Worm (Caenorhabditis elegans) whole organism, L1 larva: Measurements from ENCODE around the gene ZC412.5.
A peak's percentile ranks its signal among the peaks of the same experiment; 100 is the strongest.

ENCODE experiments used
- C16A3.4 ChIP-seq: fragments of 150-350 bp; optimal IDR thresholded peaks from 2 replicates; lab custom pipeline; 2014; ENCODE audit warnings: missing biosample characterization, missing genetic modification characterization
- C34B4.2 ChIP-seq: sonication (generic microtip); optimal IDR thresholded peaks from 2 replicates; lab custom pipeline; 2017; ENCODE audit warnings: mild to moderate bottlenecking, missing genetic modification characterization, missing compliant biosample characterization
- aha-1 ChIP-seq: fragments of 150-350 bp; optimal IDR thresholded peaks from 2 replicates; lab custom pipeline; 2014; ENCODE audit warnings: missing biosample characterization, missing genetic modification characterization
- alr-1 ChIP-seq: fragments of 200-800 bp; sonication (Bioruptor generic); optimal IDR thresholded peaks from 2 replicates; lab custom pipeline; 2018; ENCODE audit warnings: borderline replicate concordance, mild to moderate bottlenecking, missing genetic modification characterization, missing compliant biosample characterization
- ama-1 ChIP-seq: fragments of 150-350 bp; optimal IDR thresholded peaks from 2 replicates; lab custom pipeline; 2014
- ceh-63 ChIP-seq: fragments of 200-800 bp; sonication (Bioruptor generic); optimal IDR thresholded peaks from 2 replicates; lab custom pipeline; 2018; ENCODE audit warnings: mild to moderate bottlenecking, missing genetic modification characterization, missing compliant biosample characterization
- ceh-8 ChIP-seq: fragments of 200-800 bp; sonication (Bioruptor generic); optimal IDR thresholded peaks from 2 replicates; lab custom pipeline; 2018; ENCODE audit warnings: mild to moderate bottlenecking, missing genetic modification characterization, moderate library complexity, missing compliant biosample characterization
- ceh-88 ChIP-seq: fragments of 200-800 bp; sonication (Bioruptor generic); IDR thresholded peaks from 2 replicates; pipeline ENCODE4 v1.3.6; 2022; ENCODE audit warnings: missing genetic modification characterization, missing compliant biosample characterization
- ceh-90 ChIP-seq: sonication (generic microtip); optimal IDR thresholded peaks from 2 replicates; lab custom pipeline; 2016; ENCODE audit warnings: missing genetic modification characterization, missing compliant biosample characterization
- dsc-1 ChIP-seq: sonication (generic microtip); optimal IDR thresholded peaks from 2 replicates; lab custom pipeline; 2016; ENCODE audit warnings: mild to moderate bottlenecking, missing genetic modification characterization, missing compliant biosample characterization
- efl-3 ChIP-seq: fragments of 200-800 bp; sonication (Bioruptor generic); optimal IDR thresholded peaks from 2 replicates; lab custom pipeline; 2018; ENCODE audit warnings: mild to moderate bottlenecking, missing genetic modification characterization, missing compliant biosample characterization
- egl-13 ChIP-seq: sonication (generic microtip); optimal IDR thresholded peaks from 2 replicates; lab custom pipeline; 2016; ENCODE audit warnings: missing genotype, missing genetic modification reagents, missing genetic modification characterization, missing compliant biosample characterization
- ets-5 ChIP-seq: fragments of 200-800 bp; sonication (Bioruptor generic); IDR thresholded peaks from 2 replicates; pipeline ENCODE4 v1.3.6; 2022; ENCODE audit warnings: missing genetic modification characterization, missing compliant biosample characterization
- fkh-10 ChIP-seq: sonication (generic microtip); optimal IDR thresholded peaks from 2 replicates; lab custom pipeline; 2017; ENCODE audit warnings: missing biosample characterization, missing genetic modification reagents, missing genetic modification characterization
- fos-1 ChIP-seq: fragments of 150-350 bp; optimal IDR thresholded peaks from 2 replicates; lab custom pipeline; 2014; ENCODE audit warnings: missing biosample characterization, missing genetic modification characterization
- hlh-17 ChIP-seq: fragments of 200-800 bp; sonication (Bioruptor generic); optimal IDR thresholded peaks from 2 replicates; lab custom pipeline; 2018; ENCODE audit warnings: missing genetic modification characterization, mild to moderate bottlenecking, missing compliant biosample characterization, moderate library complexity, borderline replicate concordance
- hlh-4 ChIP-seq: sonication (generic microtip); optimal IDR thresholded peaks from 2 replicates; lab custom pipeline; 2016; ENCODE audit warnings: mild to moderate bottlenecking, missing genetic modification characterization, missing compliant biosample characterization
- isw-1 ChIP-seq: fragments of 200-800 bp; sonication (Bioruptor generic); IDR thresholded peaks from 2 replicates; pipeline ENCODE4 v1.3.6; 2022; ENCODE audit warnings: missing genetic modification characterization, missing compliant biosample characterization
- jun-1 ChIP-seq: fragments of 150-350 bp; optimal IDR thresholded peaks from 2 replicates; lab custom pipeline; 2014; ENCODE audit warnings: missing biosample characterization, missing genetic modification reagents, missing genetic modification characterization
- lin-14 ChIP-seq: fragments of 200-800 bp; sonication (Bioruptor generic); optimal IDR thresholded peaks from 2 replicates; lab custom pipeline; 2018; ENCODE audit warnings: mild to moderate bottlenecking, missing genetic modification characterization, moderate library complexity, missing compliant biosample characterization
- lin-39 ChIP-seq: fragments of 150-350 bp; optimal IDR thresholded peaks from 2 replicates; lab custom pipeline; 2014; ENCODE audit warnings: missing biosample characterization, missing genetic modification reagents, missing genetic modification characterization
- lir-3 ChIP-seq: sonication (generic microtip); optimal IDR thresholded peaks from 2 replicates; lab custom pipeline; 2016; ENCODE audit warnings: mild to moderate bottlenecking, missing genetic modification characterization, moderate library complexity, missing compliant biosample characterization; ENCODE audit not compliant: poor library complexity
- mab-9 ChIP-seq: fragments of 200-800 bp; sonication (Bioruptor generic); IDR thresholded peaks from 2 replicates; pipeline ENCODE4 v1.3.6; 2022; ENCODE audit warnings: missing genetic modification reagents, missing genetic modification characterization, missing compliant biosample characterization
- mdl-1 ChIP-seq, 2 experiments: fragments of 150-350 bp; optimal IDR thresholded peaks; 2 replicates each; lab custom pipeline; 2014 to 2017; ENCODE audit warnings: missing biosample characterization in 2 of 2, missing genetic modification characterization in 2 of 2, inconsistent platforms in 1 of 2
- mep-1 ChIP-seq: fragments of 150-350 bp; optimal IDR thresholded peaks from 2 replicates; lab custom pipeline; 2014; ENCODE audit warnings: missing biosample characterization, missing genetic modification characterization
- nhr-11 ChIP-seq: fragments of 150-350 bp; optimal IDR thresholded peaks from 2 replicates; lab custom pipeline; 2014; ENCODE audit warnings: missing biosample characterization, missing genetic modification characterization
- nhr-12 ChIP-seq: sonication (generic microtip); optimal IDR thresholded peaks from 2 replicates; lab custom pipeline; 2017; ENCODE audit warnings: missing biosample characterization, missing genetic modification characterization
- nhr-19 ChIP-seq: fragments of 200-800 bp; sonication (Bioruptor generic); conservative IDR thresholded peaks from 2 replicates; pipeline ENCODE4 v1.3.6; 2022; ENCODE audit warnings: missing genetic modification characterization, missing compliant biosample characterization
- nhr-28 ChIP-seq: fragments of 150-350 bp; optimal IDR thresholded peaks from 2 replicates; lab custom pipeline; 2014; ENCODE audit warnings: missing biosample characterization, missing genetic modification characterization
- nhr-47 ChIP-seq: sonication (generic microtip); optimal IDR thresholded peaks from 2 replicates; lab custom pipeline; 2016; ENCODE audit warnings: mild to moderate bottlenecking, missing genetic modification characterization, moderate library complexity, missing compliant biosample characterization
- nhr-71 ChIP-seq: sonication (generic microtip); optimal IDR thresholded peaks from 2 replicates; lab custom pipeline; 2016; ENCODE audit warnings: mild to moderate bottlenecking, missing genetic modification characterization, moderate library complexity, missing compliant biosample characterization
- nhr-77 ChIP-seq: fragments of 150-350 bp; optimal IDR thresholded peaks from 2 replicates; lab custom pipeline; 2014; ENCODE audit warnings: missing biosample characterization, missing genetic modification characterization
- nhr-90 ChIP-seq: sonication (generic microtip); optimal IDR thresholded peaks from 2 replicates; lab custom pipeline; 2016; ENCODE audit warnings: mild to moderate bottlenecking, missing genetic modification characterization, missing compliant biosample characterization; ENCODE audit not compliant: poor library complexity
- pag-3 ChIP-seq: sonication (generic microtip); optimal IDR thresholded peaks from 2 replicates; lab custom pipeline; 2017; ENCODE audit warnings: missing genetic modification characterization, mild to moderate bottlenecking, missing compliant biosample characterization, antibody characterized with exemption, borderline replicate concordance; ENCODE audit not compliant: insufficient read depth
- pax-3 ChIP-seq: fragments of 200-800 bp; sonication (Bioruptor generic); optimal IDR thresholded peaks from 2 replicates; lab custom pipeline; 2018; ENCODE audit warnings: mild to moderate bottlenecking, missing genetic modification characterization, moderate library complexity, missing compliant biosample characterization
- rnt-1 ChIP-seq: sonication (generic microtip); optimal IDR thresholded peaks from 2 replicates; lab custom pipeline; 2016; ENCODE audit warnings: mild to moderate bottlenecking, missing genetic modification characterization, moderate library complexity, missing compliant biosample characterization
- snu-23 ChIP-seq: sonication (generic microtip); optimal IDR thresholded peaks from 2 replicates; lab custom pipeline; 2016; ENCODE audit warnings: missing genetic modification characterization, missing compliant biosample characterization
- sox-4 ChIP-seq: sonication (generic microtip); optimal IDR thresholded peaks from 2 replicates; lab custom pipeline; 2016; ENCODE audit warnings: missing genetic modification characterization, missing compliant biosample characterization
- swsn-7 ChIP-seq: sonication (generic microtip); optimal IDR thresholded peaks from 2 replicates; lab custom pipeline; 2016; ENCODE audit warnings: missing genetic modification characterization, missing compliant biosample characterization
- tlp-1 ChIP-seq: fragments of 150-350 bp; optimal IDR thresholded peaks from 2 replicates; lab custom pipeline; 2014; ENCODE audit warnings: missing biosample characterization, missing genetic modification characterization
- unc-130 ChIP-seq: fragments of 150-350 bp; optimal IDR thresholded peaks from 2 replicates; lab custom pipeline; 2017; ENCODE audit warnings: missing biosample characterization, missing genetic modification characterization, inconsistent platforms
- unc-30 ChIP-seq: sonication (generic microtip); optimal IDR thresholded peaks from 2 replicates; lab custom pipeline; 2017; ENCODE audit warnings: missing biosample characterization, missing genetic modification characterization
- unc-86 ChIP-seq: sonication (generic microtip); optimal IDR thresholded peaks from 2 replicates; lab custom pipeline; 2016; ENCODE audit warnings: missing genetic modification characterization, missing compliant biosample characterization
- unc-98 ChIP-seq: fragments of 200-800 bp; sonication (Bioruptor generic); IDR thresholded peaks from 2 replicates; pipeline ENCODE4 v1.3.6; 2022; ENCODE audit warnings: missing genetic modification characterization, missing compliant biosample characterization
- vab-15 ChIP-seq: sonication (generic microtip); optimal IDR thresholded peaks from 2 replicates; lab custom pipeline; 2017; ENCODE audit warnings: missing genotype, mild to moderate bottlenecking, missing genetic modification characterization, missing compliant biosample characterization
- ztf-4 ChIP-seq: fragments of 150-350 bp; optimal IDR thresholded peaks from 2 replicates; lab custom pipeline; 2014; ENCODE audit warnings: missing biosample characterization, missing genetic modification characterization

Gene ZC412.5

DNA sequence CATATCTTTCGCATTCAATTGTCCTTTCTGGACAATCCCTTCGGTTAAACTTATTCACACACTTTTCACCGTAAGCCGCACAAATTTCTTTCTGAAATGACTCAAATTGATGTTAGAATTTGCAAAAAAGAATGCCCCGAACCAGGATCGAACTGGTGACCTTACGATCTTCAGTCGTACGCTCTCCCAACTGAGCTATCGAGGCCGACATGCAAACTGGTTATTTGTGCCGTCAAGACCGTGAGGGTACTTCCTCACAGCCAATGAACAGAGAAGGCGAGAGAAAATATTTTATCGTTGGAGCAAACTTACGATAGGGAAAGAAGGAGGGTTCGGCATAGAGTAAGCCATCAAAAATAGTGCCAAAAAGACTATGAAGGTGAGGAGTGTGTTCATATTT lies 986 bp upstream of the ZC412.5 start (continued):
- no peak for TF ChIP-seq fos-1 (tag; lab: Kevin White, UChicago)
- no peak for TF ChIP-seq pax-3 (tag; lab: Kevin White, UChicago)
- no peak for TF ChIP-seq nhr-28

- TF ChIP-seq pag-3, result peak; percentile 88
- TF ChIP-seq ceh-88, result no peak
- no peak for TF ChIP-seq hlh-4 (tag; lab: Kevin White, UChicago)
- TF ChIP-seq lin-39 (tag; lab: Kevin White, UChicago), result peak; percentile 53
- TF ChIP-seq snu-23 (GFP tag; lab: Kevin White, UChicago), result peak; percentile 23
- no peak for TF ChIP-seq nhr-77 (tag; lab: Kevin White, UChicago)
- TF ChIP-seq lin-14 (GFP tag; lab: Kevin White, UChicago), result peak; percentile 77
- TF ChIP-seq rnt-1 (tag; lab: Kevin White, UChicago), result peak; percentile 72
- no peak for TF ChIP-seq C34B4.2 (tag; lab: Kevin White, UChicago)
- TF ChIP-seq vab-15 (tag; lab: Kevin White, UChicago), result peak; percentile 3
- TF ChIP-seq unc-98 (GFP tag; lab: Robert Waterston, UW), result no peak
- no peak for TF ChIP-seq efl-3
- peak; percentile 11 for TF ChIP-seq mep-1 (tag; lab: Kevin White, UChicago)
- peak; percentile 56 for TF ChIP-seq unc-130 (tag; lab: Kevin White, UChicago)
- TF ChIP-seq nhr-19 (GFP tag; lab: Robert Waterston, UW), result no peak
Measured at ce11 chrV:14871365-14871764, 3.9 kb downstream of the ZC412.5 start, which contains the start of gene ZC412.3. Gene ZC412.3 (minus strand): TSS chrV:14871547.

- TF ChIP-seq C34B4.2 (tag; lab: Kevin White, UChicago) (no peak), ceh-8 (GFP tag; lab: Kevin White, UChicago) (no peak), C16A3.4 (tag; lab: Kevin White, UChicago) (no peak), fkh-10 (GFP tag; lab: Kevin White, UChicago) (no peak), egl-13 (no peak), mdl-1 (tag; optimal IDR thresholded peaks at IDR 0.05; lab: Kevin White, UChicago) (no peak), dsc-1 (tag; lab: Kevin White, UChicago) (no peak), isw-1 (no peak), hlh-17 (GFP tag; lab: Kevin White, UChicago) (no peak), nhr-71 (no peak), ets-5 (GFP tag; lab: Robert Waterston, UW) (no peak), tlp-1 (tag; lab: Kevin White, UChicago) (no peak), ceh-90 (no peak), nhr-28 (no peak), lir-3 (tag; lab: Kevin White, UChicago) (no peak), sox-4 (tag; lab: Kevin White, UChicago) (no peak), rnt-1 (tag; lab: Kevin White, UChicago) (no peak), ceh-63 (GFP tag; lab: Kevin White, UChicago) (no peak), unc-86 (no peak), unc-30 (tag; lab: Kevin White, UChicago) (no peak)
Measured at ce11 chrV:14868181-14868580, 7.1 kb downstream of the ZC412.5 start, which contains the start of gene gcy-14. Gene gcy-14 (minus strand): TSS chrV:14868281.

- TF ChIP-seq sox-4 (tag; lab: Kevin White, UChicago) (no peak), fkh-10 (GFP tag; lab: Kevin White, UChicago) (peak; percentile 46)
Measured at ce11 chrV:14859380-14859779, 15.9 kb downstream of the ZC412.5 start.

- TF ChIP-seq pax-3 (tag; lab: Kevin White, UChicago) (no peak), jun-1 (tag; lab: Kevin White, UChicago) (no peak), rnt-1 (tag; lab: Kevin White, UChicago) (no peak), swsn-7 (tag; lab: Kevin White, UChicago) (no peak), ama-1 (lab: Kevin White, UChicago) (no peak), nhr-12 (tag; lab: Kevin White, UChicago) (no peak), alr-1 (tag; lab: Kevin White, UChicago) (no peak), ztf-4 (tag; lab: Kevin White, UChicago) (no peak), mab-9 (GFP tag; lab: Robert Waterston, UW) (no peak), mep-1 (tag; lab: Kevin White, UChicago) (no peak), lin-39 (tag; lab: Kevin White, UChicago) (no peak), nhr-47 (no peak), C34B4.2 (tag; lab: Kevin White, UChicago) (no peak), lir-3 (tag; lab: Kevin White, UChicago) (no peak), aha-1 (tag; lab: Kevin White, UChicago) (no peak), nhr-90 (no peak), nhr-11 (tag; lab: Kevin White, UChicago) (no peak)
Measured at ce11 chrV:14858503-14858902, 16.8 kb downstream of the ZC412.5 start, which contains the start of gene npr-13. Gene npr-13 (minus strand): TSS chrV:14858603.
